Fruit fly (Drosophila melanogaster) whole organism, embryonic: ENCODE data around the gene CG7149.

ENCODE experiments used
- Adf1 ChIP-seq: fragments of 200-800 bp; sonication (Bioruptor generic); IDR thresholded peaks from 2 replicates; pipeline ENCODE4 v1.3.6; 2022; ENCODE audit warnings: missing biosample characterization, missing genetic modification characterization
- CG1024 ChIP-seq: fragments of 200-800 bp; sonication (Bioruptor generic); IDR thresholded peaks from 2 replicates; pipeline ENCODE4 v1.3.6; 2022; ENCODE audit warnings: missing biosample characterization, missing genetic modification characterization
- CG11456 ChIP-seq: fragments of 200-800 bp; sonication (Bioruptor generic); IDR thresholded peaks from 3 replicates; pipeline ENCODE4 v1.3.6; 2022; ENCODE audit warnings: missing biosample characterization, missing genetic modification characterization
- CG11504 ChIP-seq: fragments of 200-800 bp; sonication (Bioruptor generic); optimal IDR thresholded peaks from 3 replicates; lab custom pipeline; 2019; ENCODE audit warnings: missing biosample characterization, mild to moderate bottlenecking, missing genetic modification characterization, moderate library complexity
- CG11560 ChIP-seq: fragments of 200-800 bp; sonication (Bioruptor generic); IDR thresholded peaks from 3 replicates; pipeline ENCODE4 v1.3.6; 2022; ENCODE audit warnings: missing biosample characterization, missing genetic modification characterization
- CG11696 ChIP-seq: fragments of 200-800 bp; sonication (Bioruptor generic); IDR thresholded peaks from 2 replicates; pipeline ENCODE4 v1.3.6; 2022; ENCODE audit warnings: missing biosample characterization, missing genetic modification characterization
- CG12219 ChIP-seq: fragments of 200-800 bp; sonication (Bioruptor generic); optimal IDR thresholded peaks from 3 replicates; lab custom pipeline; 2018; ENCODE audit warnings: missing biosample characterization, mild to moderate bottlenecking, missing genetic modification characterization
- CG13287 ChIP-seq: fragments of 200-800 bp; sonication (Bioruptor generic); IDR thresholded peaks from 2 replicates; pipeline ENCODE4 v1.3.6; 2022; ENCODE audit warnings: missing biosample characterization, missing genetic modification characterization; ENCODE audit not compliant: partially characterized antibody
- CG16813 ChIP-seq: fragments of 200-800 bp; sonication (Bioruptor generic); IDR thresholded peaks from 3 replicates; pipeline ENCODE4 v1.3.6; 2022; ENCODE audit warnings: missing biosample characterization, missing genetic modification characterization; ENCODE audit not compliant: partially characterized antibody
- CG17361 ChIP-seq: fragments of 200-800 bp; sonication (Bioruptor generic); IDR thresholded peaks from 3 replicates; pipeline ENCODE4 v1.3.6; 2022; ENCODE audit warnings: missing biosample characterization, missing genetic modification characterization
- CG17568 ChIP-seq: fragments of 200-800 bp; sonication (Bioruptor generic); optimal IDR thresholded peaks from 2 replicates; lab custom pipeline; 2018; ENCODE audit warnings: missing biosample characterization, mild to moderate bottlenecking, missing genetic modification characterization, moderate library complexity
- CG18011 ChIP-seq: fragments of 200-800 bp; sonication (Bioruptor generic); optimal IDR thresholded peaks from 2 replicates; lab custom pipeline; 2017; ENCODE audit warnings: missing biosample characterization, missing genetic modification characterization, mild to moderate bottlenecking, moderate library complexity, missing genotype
- CG18599 ChIP-seq: fragments of 200-800 bp; sonication (Bioruptor generic); optimal IDR thresholded peaks from 3 replicates; lab custom pipeline; 2017; ENCODE audit warnings: missing biosample characterization, missing genetic modification characterization, mild to moderate bottlenecking, moderate library complexity, missing genetic modification reagents
- CG3726 ChIP-seq: fragments of 200-800 bp; sonication (Bioruptor generic); IDR thresholded peaks from 3 replicates; pipeline ENCODE4, ENCODE4 v1.3.6; 2022; ENCODE audit warnings: missing biosample characterization, missing genetic modification characterization
- CG3995 ChIP-seq: fragments of 200-800 bp; sonication (Bioruptor generic); optimal IDR thresholded peaks from 3 replicates; lab custom pipeline; 2016; ENCODE audit warnings: missing biosample characterization, missing genetic modification characterization
- CG43689 ChIP-seq: fragments of 200-800 bp; sonication (Bioruptor generic); IDR thresholded peaks from 2 replicates; pipeline ENCODE4 v1.3.6; 2022; ENCODE audit warnings: missing biosample characterization, missing genetic modification characterization
- CG6689 ChIP-seq: fragments of 200-800 bp; sonication (Bioruptor generic); IDR thresholded peaks from 2 replicates; pipeline ENCODE4 v1.3.6; 2022; ENCODE audit warnings: missing biosample characterization, missing genetic modification characterization
- CG8924 ChIP-seq: fragments of 200-800 bp; optimal IDR thresholded peaks from 3 replicates; lab custom pipeline; 2019; ENCODE audit warnings: missing biosample characterization, mild to moderate bottlenecking, missing genetic modification characterization, moderate library complexity
- CG9932 ChIP-seq: fragments of 200-800 bp; sonication (Bioruptor generic); IDR thresholded peaks from 2 replicates; pipeline ENCODE4 v1.3.6; 2022; ENCODE audit warnings: missing biosample characterization, missing genetic modification characterization
- Dad ChIP-seq: fragments of 200-800 bp; sonication (Bioruptor generic); optimal IDR thresholded peaks from 3 replicates; lab custom pipeline; 2016; ENCODE audit warnings: missing biosample characterization, missing genetic modification characterization
- Deaf1 ChIP-seq: fragments of 200-800 bp; optimal IDR thresholded peaks from 3 replicates; lab custom pipeline; 2019; ENCODE audit warnings: missing biosample characterization, mild to moderate bottlenecking, missing genetic modification characterization, moderate library complexity
- Dip2 ChIP-seq: fragments of 200-800 bp; sonication (Bioruptor generic); IDR thresholded peaks from 2 replicates; pipeline ENCODE4 v1.3.6; 2022; ENCODE audit warnings: missing biosample characterization, missing genetic modification characterization
- Dp ChIP-seq: fragments of 200-800 bp; sonication (Bioruptor generic); optimal IDR thresholded peaks from 2 replicates; lab custom pipeline; 2018; ENCODE audit warnings: missing biosample characterization, mild to moderate bottlenecking, missing genetic modification characterization, moderate library complexity
- Drgx ChIP-seq: fragments of 200-800 bp; sonication (Bioruptor generic); IDR thresholded peaks from 2 replicates; pipeline ENCODE4 v1.3.6; 2022; ENCODE audit warnings: missing biosample characterization, missing genetic modification characterization
- E2f1 ChIP-seq: fragments of 200-800 bp; sonication (Bioruptor generic); IDR thresholded peaks from 2 replicates; pipeline ENCODE4 v1.3.6; 2022; ENCODE audit warnings: missing biosample characterization, missing genetic modification characterization
- Ets65A ChIP-seq: fragments of 200-800 bp; sonication (Bioruptor generic); peaks from one replicate; lab custom pipeline; 2016; ENCODE audit warnings: missing biosample characterization, missing genetic modification characterization
- Fer3 ChIP-seq: fragments of 200-800 bp; sonication (Bioruptor generic); optimal IDR thresholded peaks from 2 replicates; lab custom pipeline; 2018; ENCODE audit warnings: missing biosample characterization, mild to moderate bottlenecking, missing genetic modification characterization, moderate library complexity
- H2.0 ChIP-seq: fragments of 200-800 bp; sonication (Bioruptor generic); IDR thresholded peaks from 2 replicates; pipeline ENCODE4 v1.3.6; 2022; ENCODE audit warnings: missing biosample characterization, missing genetic modification characterization
- Mrtf ChIP-seq: fragments of 200-800 bp; sonication (Bioruptor generic); IDR thresholded peaks from 3 replicates; pipeline ENCODE4 v1.3.6; 2022; ENCODE audit warnings: missing biosample characterization, missing genetic modification characterization
- NK7.1 ChIP-seq: fragments of 200-800 bp; sonication (Bioruptor generic); optimal IDR thresholded peaks from 3 replicates; lab custom pipeline; 2016; ENCODE audit warnings: missing biosample characterization, missing genetic modification characterization
- Optix ChIP-seq: fragments of 200-800 bp; sonication (Bioruptor generic); IDR thresholded peaks from 3 replicates; pipeline ENCODE4 v1.3.6; 2022; ENCODE audit warnings: missing biosample characterization, missing genetic modification characterization
- PHDP ChIP-seq: fragments of 200-800 bp; sonication (Bioruptor generic); optimal IDR thresholded peaks from 3 replicates; lab custom pipeline; 2018; ENCODE audit warnings: missing biosample characterization, mild to moderate bottlenecking, missing genetic modification characterization, moderate library complexity
- Rfx ChIP-seq: fragments of 200-800 bp; sonication (Bioruptor generic); IDR thresholded peaks from 2 replicates; pipeline ENCODE4 v1.3.6; 2022; ENCODE audit warnings: missing biosample characterization, missing genetic modification characterization
- ase ChIP-seq: fragments of 200-800 bp; sonication (Bioruptor generic); IDR thresholded peaks from 3 replicates; pipeline ENCODE4 v1.3.6; 2022; ENCODE audit warnings: missing biosample characterization, missing genetic modification characterization
- bowl ChIP-seq: fragments of 200-800 bp; sonication (Bioruptor generic); IDR thresholded peaks from 2 replicates; pipeline ENCODE4 v1.3.6; 2022; ENCODE audit warnings: missing biosample characterization, missing genetic modification characterization
- dysf ChIP-seq: fragments of 200-800 bp; sonication (Bioruptor generic); IDR thresholded peaks from 3 replicates; pipeline ENCODE4 v1.3.6; 2022; ENCODE audit warnings: missing biosample characterization, missing genetic modification characterization
- ham ChIP-seq: fragments of 200-800 bp; sonication (Bioruptor generic); IDR thresholded peaks from 2 replicates; pipeline ENCODE4 v1.3.6; 2022; ENCODE audit warnings: missing biosample characterization, missing genetic modification characterization
- ind ChIP-seq: fragments of 200-800 bp; sonication (Bioruptor generic); optimal IDR thresholded peaks from 3 replicates; lab custom pipeline; 2016; ENCODE audit warnings: missing biosample characterization, missing genetic modification characterization
- lmd ChIP-seq: fragments of 200-800 bp; sonication (Bioruptor generic); IDR thresholded peaks from 2 replicates; pipeline ENCODE4 v1.3.6; 2022; ENCODE audit warnings: missing biosample characterization, missing genetic modification characterization
- pan ChIP-seq, 4 experiments: fragments of >200 bp in 3 of 4; fragments of 200-800 bp in 1 of 4; sonication (Bioruptor generic) in 1 of 4; optimal IDR thresholded peaks in 3 of 4; IDR thresholded peaks in 1 of 4; 2 replicates each; pipeline versions ENCODE4 v1.3.6 to Lab custom; 2017 to 2022; ENCODE audit warnings: missing biosample characterization in 2 of 4, missing genetic modification characterization in 2 of 4, mixed read lengths in 1 of 4
- scrt ChIP-seq: fragments of 200-800 bp; sonication (Bioruptor generic); optimal IDR thresholded peaks from 2 replicates; lab custom pipeline; 2018; ENCODE audit warnings: missing biosample characterization, mild to moderate bottlenecking, missing genetic modification characterization, moderate library complexity
- slbo ChIP-seq: fragments of 200-800 bp; sonication (Bioruptor generic); IDR thresholded peaks from 2 replicates; pipeline ENCODE4 v1.3.6; 2022; ENCODE audit warnings: missing biosample characterization, missing genetic modification characterization
- so ChIP-seq: fragments of 200-800 bp; sonication (Bioruptor generic); IDR thresholded peaks from 3 replicates; pipeline ENCODE4 v1.3.6; 2022; ENCODE audit warnings: missing biosample characterization, missing genetic modification characterization
- sr ChIP-seq: fragments of 200-800 bp; sonication (Bioruptor generic); IDR thresholded peaks from 3 replicates; pipeline ENCODE4 v1.3.6; 2022; ENCODE audit warnings: missing biosample characterization, missing genetic modification characterization
- tio ChIP-seq: fragments of 200-800 bp; sonication (Bioruptor generic); optimal IDR thresholded peaks from 2 replicates; lab custom pipeline; 2017; ENCODE audit warnings: missing biosample characterization, missing genetic modification characterization, inconsistent platforms
- twi ChIP-seq: fragments of 200-800 bp; optimal IDR thresholded peaks from 2 replicates; lab custom pipeline; 2019; ENCODE audit warnings: missing biosample characterization, mild to moderate bottlenecking, missing genetic modification characterization, moderate library complexity
- zen ChIP-seq: fragments of 200-800 bp; sonication (Bioruptor generic); optimal IDR thresholded peaks from 3 replicates; lab custom pipeline; 2018; ENCODE audit warnings: missing biosample characterization, mild to moderate bottlenecking, missing genetic modification characterization, moderate library complexity

CG7149 gene

DNA sequence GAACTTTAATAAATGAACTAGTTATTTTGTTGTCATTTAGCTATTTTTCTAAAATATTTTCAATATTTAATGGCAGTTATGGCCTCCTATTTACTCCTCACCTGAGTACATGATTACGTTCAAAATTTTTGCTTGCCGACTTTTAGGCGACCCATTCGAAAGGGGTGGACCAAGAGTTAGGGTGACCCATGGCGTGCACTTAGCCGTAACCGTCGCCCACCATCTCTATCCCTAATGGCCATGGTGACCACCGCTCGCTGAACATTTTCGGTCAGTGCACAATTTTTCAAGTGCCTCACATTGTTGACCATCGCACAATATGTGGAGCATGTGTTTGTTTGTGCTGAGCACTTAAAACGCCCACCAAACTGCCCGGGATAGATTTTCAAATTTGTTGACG lies 18.5 kb downstream of the CG7149 start:
- TF ChIP-seq sr (GFP tag; lab: Robert Waterston, UW) (0 out of 3 replicates have a peak, but pooled peaks have one; percentile 33), CG11456 (GFP tag; lab: Robert Waterston, UW) (0 out of 3 replicates have a peak, but pooled peaks have one; percentile 22), CG1024 (no peak), ham (GFP tag; lab: Robert Waterston, UW) (no peak), CG12219 (no peak), CG6689 (GFP tag; lab: Robert Waterston, UW) (0 out of 2 replicates have a peak, but pooled peaks have one; percentile 7), twi (tag; lab: Kevin White, UChicago) (peak; percentile 78), Rfx (GFP tag; lab: Robert Waterston, UW) (peak; percentile 5; the same call in 1 of the 2 replicates), bowl (0 out of 2 replicates have a peak, but pooled peaks have one; percentile 36), Optix (GFP tag; lab: Robert Waterston, UW) (0 out of 3 replicates have a peak, but pooled peaks have one; percentile 12), CG18011 (GFP tag; lab: Kevin White, UChicago) (no peak), slbo (GFP tag; lab: Robert Waterston, UW) (peak; percentile 39), CG11560 (tag; lab: Robert Waterston, UW) (0 out of 3 replicates have a peak, but pooled peaks have one; percentile 8), ase (peak; percentile 4; the same call in 1 of the 3 replicates), CG17568 (GFP tag; lab: Kevin White, UChicago) (peak; percentile 60), zen (no peak), Adf1 (GFP tag; lab: Robert Waterston, UW) (no peak)

DNA sequence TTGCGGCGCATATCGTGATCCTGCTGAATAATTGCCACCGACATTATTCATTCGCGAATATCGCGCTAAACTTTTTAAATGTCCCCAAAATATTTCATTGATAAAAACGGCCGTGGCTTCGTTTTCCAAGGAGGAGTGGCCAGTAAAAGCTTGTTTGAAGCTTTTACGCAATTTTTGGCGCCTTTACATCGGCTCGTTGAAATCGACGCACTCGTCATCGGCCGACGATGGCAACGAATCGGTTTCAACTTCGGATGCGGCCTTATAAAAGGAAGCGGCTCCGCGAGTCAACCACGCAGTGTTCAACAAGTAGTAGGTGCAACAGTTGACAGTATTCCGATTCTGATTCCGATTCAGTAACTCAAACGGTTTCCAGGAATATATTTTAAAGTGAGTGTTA lies 23.0 kb downstream of the CG7149 start, which contains the start of gene CG7191:
CG7191 (plus strand) TSS at position 301 of the 400 bp plus-strand sequence.
- peak; percentile 83 for TF ChIP-seq scrt (GFP tag; lab: Kevin White, UChicago)
- TF ChIP-seq Dad (GFP tag; lab: Kevin White, UChicago) = no peak
- peak; percentile 23 for TF ChIP-seq Ets65A (GFP tag; lab: Kevin White, UChicago)
- peak; percentile 90 for TF ChIP-seq Deaf1

DNA sequence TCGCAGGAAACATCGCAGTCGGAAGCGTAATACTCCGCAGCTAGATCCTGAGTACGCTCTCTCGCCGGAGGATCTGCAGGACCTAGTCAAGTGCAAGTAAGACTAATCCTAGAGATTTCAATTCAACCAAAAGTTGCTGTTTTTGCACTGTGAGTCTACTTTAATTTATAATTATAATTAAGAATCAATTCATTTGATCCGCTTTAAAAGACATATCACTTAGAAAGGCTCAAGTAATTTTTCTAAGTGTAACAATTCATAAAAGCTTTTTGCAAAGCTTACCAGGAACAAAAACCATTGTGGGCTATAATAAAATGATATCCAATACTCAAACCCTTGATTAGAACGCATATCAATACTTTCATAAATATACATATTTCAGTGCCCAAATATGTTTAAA lies 33.5 kb downstream of the CG7149 start:
- TF ChIP-seq CG11696 (GFP tag; lab: Robert Waterston, UW) (0 out of 2 replicates have a peak, but pooled peaks have one; percentile 18), CG3995 (GFP tag; lab: Kevin White, UChicago) (no peak), NK7.1 (GFP tag; lab: Kevin White, UChicago) (no peak), zen (no peak), Mrtf (GFP tag; lab: Robert Waterston, UW) (no peak), CG9932 (GFP tag; lab: Robert Waterston, UW) (0 out of 2 replicates have a peak, but pooled peaks have one; percentile 10), CG3726 (0 out of 3 replicates have a peak, but pooled peaks have one; percentile 10), tio (GFP tag; lab: Kevin White, UChicago) (peak; percentile 26), E2f1 (GFP tag; lab: Robert Waterston, UW) (peak; percentile 22; the same call in 1 of the 2 replicates), Fer3 (peak; percentile 8), so (no peak), CG18599 (GFP tag; lab: Kevin White, UChicago) (no peak), CG43689 (GFP tag; lab: Robert Waterston, UW) (0 out of 2 replicates have a peak, but pooled peaks have one; percentile 6), CG11504 (peak; percentile 34), CG17361 (no peak), lmd (GFP tag; lab: Robert Waterston, UW) (peak; percentile 22; the same call in 1 of the 2 replicates), Drgx (GFP tag; lab: Robert Waterston, UW) (0 out of 2 replicates have a peak, but pooled peaks have one; percentile 23), pan (optimal IDR thresholded peaks at IDR 0.05; lab: Kevin White, UChicago) (no peak), pan (GFP tag; optimal IDR thresholded peaks at IDR 0.05 in 1 of 2, IDR thresholded peaks at IDR 0.05 in 1 of 2) (peak in 1 of 2 experiments; percentile 48), Dip2 (no peak), slbo (GFP tag; lab: Robert Waterston, UW) (peak; percentile 56; the same call in 1 of the 2 replicates), CG8924 (tag; lab: Kevin White, UChicago) (no peak), PHDP (tag; lab: Kevin White, UChicago) (no peak), H2.0 (GFP tag; lab: Robert Waterston, UW) (peak; percentile 34; the same call in 1 of the 2 replicates), dysf (peak; percentile 50; the same call in 1 of the 3 replicates), CG16813 (GFP tag; lab: Robert Waterston, UW) (no peak), CG13287 (GFP tag; lab: Robert Waterston, UW) (no peak), Dp (GFP tag; lab: Kevin White, UChicago) (no peak), ind (GFP tag; lab: Kevin White, UChicago) (peak; percentile 14), Rfx (GFP tag; lab: Robert Waterston, UW) (0 out of 2 replicates have a peak, but pooled peaks have one; percentile 14)
